Worm (Caenorhabditis elegans) whole organism, young adult: ENCODE measurements around the gene apa-2.

ENCODE experiments used
- B0035.1 ChIP-seq: sonication (generic microtip); optimal IDR thresholded peaks from 2 replicates; lab custom pipeline; 2016; ENCODE audit warnings: missing genetic modification characterization, mild to moderate bottlenecking, missing compliant biosample characterization, missing genotype, missing genetic modification reagents
- C17E4.6 ChIP-seq: fragments of 200-800 bp; sonication (Bioruptor generic); IDR thresholded peaks from 2 replicates; pipeline ENCODE4 v1.3.6; 2022; ENCODE audit warnings: missing genetic modification reagents, missing genetic modification characterization, missing compliant biosample characterization
- D2030.7 ChIP-seq: fragments of 200-800 bp; sonication (Bioruptor generic); IDR thresholded peaks from 2 replicates; pipeline ENCODE4 v1.3.6; 2022; ENCODE audit warnings: missing genetic modification reagents, missing genetic modification characterization, missing compliant biosample characterization
- F37B4.10 ChIP-seq: fragments of 200-800 bp; sonication (Bioruptor generic); IDR thresholded peaks from 2 replicates; pipeline ENCODE4 v1.3.6; 2022; ENCODE audit warnings: missing genetic modification characterization, missing compliant biosample characterization
- F52B5.7 ChIP-seq: sonication (generic microtip); optimal IDR thresholded peaks from 2 replicates; lab custom pipeline; 2016; ENCODE audit warnings: mild to moderate bottlenecking, missing genetic modification characterization, missing compliant biosample characterization
- F55B11.4 ChIP-seq: sonication (generic microtip); optimal IDR thresholded peaks from 2 replicates; lab custom pipeline; 2016; ENCODE audit warnings: missing compliant biosample characterization, missing genetic modification characterization, borderline replicate concordance; ENCODE audit not compliant: insufficient read depth
- T07F8.4 ChIP-seq: sonication (generic microtip); optimal IDR thresholded peaks from 2 replicates; lab custom pipeline; 2016; ENCODE audit warnings: mild to moderate bottlenecking, missing genetic modification characterization, moderate library complexity, missing compliant biosample characterization
- T26A5.8 ChIP-seq: sonication (generic microtip); optimal IDR thresholded peaks from 2 replicates; lab custom pipeline; 2016; ENCODE audit warnings: missing genetic modification characterization, missing compliant biosample characterization
- Y56A3A.18 ChIP-seq: fragments of 200-800 bp; sonication (Bioruptor generic); IDR thresholded peaks from 2 replicates; pipeline ENCODE4 v1.3.6; 2022; ENCODE audit warnings: missing genetic modification reagents, missing genetic modification characterization, missing compliant biosample characterization
- Y95B8A.8 ChIP-seq: fragments of 200-800 bp; sonication (Bioruptor generic); IDR thresholded peaks from 2 replicates; pipeline ENCODE4 v1.3.6; 2022; ENCODE audit warnings: missing genetic modification reagents, missing genetic modification characterization, missing compliant biosample characterization
- attf-5 ChIP-seq: fragments of 200-800 bp; sonication (Bioruptor generic); optimal IDR thresholded peaks from 2 replicates; lab custom pipeline; 2018; ENCODE audit warnings: mild to moderate bottlenecking, missing genetic modification characterization, missing compliant biosample characterization
- bed-1 ChIP-seq: fragments of 200-800 bp; sonication (Bioruptor generic); IDR thresholded peaks from 2 replicates; pipeline ENCODE4 v1.3.6; 2022; ENCODE audit warnings: missing genetic modification reagents, missing genetic modification characterization, missing compliant biosample characterization
- bed-2 ChIP-seq: fragments of 200-800 bp; sonication (Bioruptor generic); IDR thresholded peaks from 2 replicates; pipeline ENCODE4 v1.3.6; 2022; ENCODE audit warnings: missing genetic modification reagents, missing genetic modification characterization, missing compliant biosample characterization
- cebp-2 ChIP-seq: fragments of 200-800 bp; sonication (Bioruptor generic); IDR thresholded peaks from 2 replicates; pipeline ENCODE4 v1.3.6; 2022; ENCODE audit warnings: missing genetic modification characterization, missing compliant biosample characterization
- ceh-27 ChIP-seq: fragments of 200-800 bp; sonication (Bioruptor generic); optimal IDR thresholded peaks from 2 replicates; lab custom pipeline; 2018; ENCODE audit warnings: mild to moderate bottlenecking, missing genetic modification characterization, moderate library complexity, missing compliant biosample characterization
- ceh-58 ChIP-seq: fragments of 200-800 bp; sonication (Bioruptor generic); IDR thresholded peaks from 2 replicates; pipeline ENCODE4 v1.3.6; 2022; ENCODE audit warnings: missing genetic modification characterization, missing compliant biosample characterization
- dox-1 ChIP-seq: fragments of 200-800 bp; sonication (Bioruptor generic); IDR thresholded peaks from 2 replicates; pipeline ENCODE4 v1.3.6; 2022; ENCODE audit warnings: missing genetic modification reagents, missing genetic modification characterization, missing compliant biosample characterization
- ets-4 ChIP-seq: fragments of 200-800 bp; sonication (Bioruptor generic); optimal IDR thresholded peaks from 2 replicates; lab custom pipeline; 2018; ENCODE audit warnings: mild to moderate bottlenecking, missing genetic modification characterization, missing compliant biosample characterization
- hlh-26 ChIP-seq: fragments of 200-800 bp; sonication (Bioruptor generic); conservative IDR thresholded peaks from 2 replicates; pipeline ENCODE4 v1.3.6; 2022; ENCODE audit warnings: missing genetic modification reagents, missing genetic modification characterization, missing compliant biosample characterization
- hrde-1 ChIP-seq: sonication (generic microtip); optimal IDR thresholded peaks from 2 replicates; lab custom pipeline; 2016; ENCODE audit warnings: missing genetic modification characterization, mild to moderate bottlenecking, missing compliant biosample characterization, moderate library complexity, missing genotype, missing genetic modification reagents, borderline replicate concordance
- lsl-1 ChIP-seq: fragments of 200-800 bp; sonication (Bioruptor generic); optimal IDR thresholded peaks from 2 replicates; lab custom pipeline; 2018; ENCODE audit warnings: mild to moderate bottlenecking, missing genetic modification characterization, moderate library complexity, missing compliant biosample characterization
- madf-6 ChIP-seq: fragments of 200-800 bp; sonication (Bioruptor generic); IDR thresholded peaks from 2 replicates; pipeline ENCODE4 v1.3.6; 2022; ENCODE audit warnings: missing genetic modification reagents, missing genetic modification characterization, missing compliant biosample characterization
- madf-8 ChIP-seq: fragments of 200-800 bp; sonication (Bioruptor generic); conservative IDR thresholded peaks from 2 replicates; pipeline ENCODE4 v1.3.6; 2022; ENCODE audit warnings: missing genetic modification reagents, missing genetic modification characterization, missing compliant biosample characterization
- mcd-1 ChIP-seq: fragments of 200-800 bp; sonication (Bioruptor generic); IDR thresholded peaks from 2 replicates; pipeline ENCODE4 v1.3.6; 2022; ENCODE audit warnings: missing genetic modification reagents, missing genetic modification characterization, missing compliant biosample characterization
- nfya-1 ChIP-seq: sonication (generic microtip); optimal IDR thresholded peaks from 2 replicates; lab custom pipeline; 2017; ENCODE audit warnings: antibody characterized with exemption, missing compliant biosample characterization, missing genetic modification characterization, borderline replicate concordance; ENCODE audit not compliant: insufficient read depth
- pbrm-1 ChIP-seq: fragments of 200-800 bp; sonication (Bioruptor generic); IDR thresholded peaks from 2 replicates; pipeline ENCODE4 v1.3.6; 2022; ENCODE audit warnings: missing genetic modification reagents, missing genetic modification characterization, missing compliant biosample characterization
- repo-1 ChIP-seq: sonication (generic microtip); optimal IDR thresholded peaks from 2 replicates; lab custom pipeline; 2017; ENCODE audit warnings: mild to moderate bottlenecking, missing genetic modification characterization, missing compliant biosample characterization
- snpc-3.4 ChIP-seq: sonication (generic microtip); optimal IDR thresholded peaks from 2 replicates; lab custom pipeline; 2017; ENCODE audit warnings: missing genetic modification characterization, mild to moderate bottlenecking, missing compliant biosample characterization, antibody characterized with exemption, moderate library complexity, missing genotype, missing genetic modification reagents
- tbp1 ChIP-seq: fragments of 200-800 bp; sonication (Bioruptor generic); optimal IDR thresholded peaks from 2 replicates; lab custom pipeline; 2018; ENCODE audit warnings: mild to moderate bottlenecking, missing genetic modification characterization, missing compliant biosample characterization
- tlf-1 ChIP-seq: fragments of 200-800 bp; sonication (Bioruptor generic); optimal IDR thresholded peaks from 2 replicates; lab custom pipeline; 2018; ENCODE audit warnings: mild to moderate bottlenecking, missing genetic modification characterization, missing compliant biosample characterization
- xnd-1 ChIP-seq: sonication (generic microtip); optimal IDR thresholded peaks from 2 replicates; lab custom pipeline; 2016; ENCODE audit warnings: missing genotype, missing genetic modification reagents, missing genetic modification characterization, missing compliant biosample characterization
- ztf-25 ChIP-seq: fragments of 200-800 bp; sonication (Bioruptor generic); IDR thresholded peaks from 2 replicates; pipeline ENCODE4 v1.3.6; 2022; ENCODE audit warnings: missing genetic modification reagents, missing genetic modification characterization, missing compliant biosample characterization

Gene apa-2

ce11 chrX:9297834-9298233 lies 40.6 kb upstream of the apa-2 start, which contains the start of gene B0416.7:
B0416.7 (minus strand) TSS chrX:9297934.
- TF ChIP-seq dox-1 (GFP tag; lab: Robert Waterston, UW) (no peak), tlf-1 (GFP tag; lab: Kevin White, UChicago) (no peak), hlh-26 (no peak), ceh-27 (peak; percentile 16), madf-8 (GFP tag; lab: Robert Waterston, UW) (no peak), madf-6 (no peak), nfya-1 (tag; lab: Kevin White, UChicago) (no peak)

- TF ChIP-seq T26A5.8 (tag; lab: Kevin White, UChicago) (no peak), bed-2 (no peak), nfya-1 (tag; lab: Kevin White, UChicago) (no peak), lsl-1 (no peak), T07F8.4 (no peak), tbp1 (GFP tag; lab: Kevin White, UChicago) (no peak), D2030.7 (GFP tag; lab: Robert Waterston, UW) (no peak), F37B4.10 (GFP tag; lab: Robert Waterston, UW) (no peak), hrde-1 (tag; lab: Kevin White, UChicago) (no peak), Y56A3A.18 (GFP tag; lab: Robert Waterston, UW) (no peak), ztf-25 (GFP tag; lab: Robert Waterston, UW) (no peak), pbrm-1 (GFP tag; lab: Robert Waterston, UW) (no peak), C17E4.6 (no peak), xnd-1 (tag; lab: Kevin White, UChicago) (no peak), repo-1 (tag; lab: Kevin White, UChicago) (no peak), mcd-1 (GFP tag; lab: Robert Waterston, UW) (no peak)
These were observed 39.6 kb upstream of the apa-2 start, which contains the start of gene B0416.2 for ce11 chrX:9298846-9299245. B0416.2 (plus strand) TSS chrX:9299146.

- no peak for TF ChIP-seq ceh-58
These were observed 38.1 kb upstream of the apa-2 start for ce11 chrX:9300379-9300778.

- TF ChIP-seq snpc-3.4 (tag; lab: Kevin White, UChicago) (no peak), cebp-2 (no peak), mcd-1 (GFP tag; lab: Robert Waterston, UW) (no peak), attf-5 (GFP tag; lab: Kevin White, UChicago) (no peak)
These were observed 35.7 kb upstream of the apa-2 start for ce11 chrX:9302763-9303162.

- no peak for TF ChIP-seq Y95B8A.8 (GFP tag; lab: Robert Waterston, UW)
These were observed 35.1 kb upstream of the apa-2 start, which contains the start of gene tmc-2 for ce11 chrX:9303422-9303821. tmc-2 (plus strand) TSS chrX:9303722.

ce11 chrX:9311225-9311624 lies 27.2 kb upstream of the apa-2 start, which contains the start of gene H29C22.1:
H29C22.1 (minus strand) TSS chrX:9311325.
- TF ChIP-seq F55B11.4 (tag; lab: Kevin White, UChicago) (no peak), dox-1 (GFP tag; lab: Robert Waterston, UW) (no peak), F52B5.7 (tag; lab: Kevin White, UChicago) (no peak), bed-1 (GFP tag; lab: Robert Waterston, UW) (no peak), ztf-25 (GFP tag; lab: Robert Waterston, UW) (no peak), tbp1 (GFP tag; lab: Kevin White, UChicago) (no peak), ets-4 (GFP tag; lab: Kevin White, UChicago) (no peak), repo-1 (tag; lab: Kevin White, UChicago) (no peak), B0035.1 (tag; lab: Kevin White, UChicago) (no peak)
